Fruit fly (Drosophila melanogaster) whole organism, prepupa: Measurements from ENCODE around the gene Fkbp39.

Experiments used
- CG8632 ChIP-seq: fragments of 200-800 bp; sonication (Bioruptor generic); optimal IDR thresholded peaks from 3 replicates; lab custom pipeline; 2016; ENCODE audit warnings: missing biosample characterization, missing genetic modification characterization
- Met ChIP-seq: fragments of 200-800 bp; sonication (Bioruptor generic); optimal IDR thresholded peaks from 3 replicates; lab custom pipeline; 2016; ENCODE audit warnings: missing biosample characterization, missing genetic modification characterization

dm6 chr3R:15316326-15316725 is 16.6 kb downstream of the Fkbp39 start, which contains the start of gene CG14866:
- no peak for TF ChIP-seq Met
- no peak for TF ChIP-seq CG8632 (GFP tag; lab: Kevin White, UChicago)
